Worm (Caenorhabditis elegans): ENCODE data around the gene abf-5.

Gene abf-5

ce11 chrX:12819512-12819911 is 26.9 kb downstream of the abf-5 start:
- TF ChIP-seq ces-1 (GFP tag; optimal IDR thresholded peaks at IDR 0.05) (no peak), pqm-1 (tag; optimal IDR thresholded peaks at IDR 0.05) (no peak), pax-3 (tag; optimal IDR thresholded peaks at IDR 0.05) (no peak), swsn-7 (tag; optimal IDR thresholded peaks at IDR 0.05) (no peak), alr-1 (tag; optimal IDR thresholded peaks at IDR 0.05; ENCODE audit: borderline replicate concordance) (no peak), pag-3 (tag; optimal IDR thresholded peaks at IDR 0.05; ENCODE audit: borderline replicate concordance, insufficient read depth) (no peak), C04F5.9 (tag; optimal IDR thresholded peaks at IDR 0.05) (no peak), ceh-88 (GFP tag; IDR thresholded peaks at IDR 0.05) (no peak), nhr-19 (GFP tag; conservative IDR thresholded peaks at IDR 0.05) (no peak), lin-13 (GFP tag; optimal IDR thresholded peaks at IDR 0.05) (no peak), hpl-2 (GFP tag; optimal IDR thresholded peaks at IDR 0.05) (no peak)

- TF ChIP-seq aly-2 (tag; optimal IDR thresholded peaks at IDR 0.05) (no peak), efl-1 (optimal IDR thresholded peaks at IDR 0.05) (no peak), efl-1 (GFP tag; optimal IDR thresholded peaks at IDR 0.05 in 1 of 2) (peak in 1 of 2 experiments; percentile 92), C16A3.4 (tag; optimal IDR thresholded peaks at IDR 0.05) (no peak), ztf-11 (tag; optimal IDR thresholded peaks at IDR 0.05) (no peak), tlp-1 (tag; optimal IDR thresholded peaks at IDR 0.05) (no peak)
These were observed 32.5 kb downstream of the abf-5 start for ce11 chrX:12825174-12825573.

DNA sequence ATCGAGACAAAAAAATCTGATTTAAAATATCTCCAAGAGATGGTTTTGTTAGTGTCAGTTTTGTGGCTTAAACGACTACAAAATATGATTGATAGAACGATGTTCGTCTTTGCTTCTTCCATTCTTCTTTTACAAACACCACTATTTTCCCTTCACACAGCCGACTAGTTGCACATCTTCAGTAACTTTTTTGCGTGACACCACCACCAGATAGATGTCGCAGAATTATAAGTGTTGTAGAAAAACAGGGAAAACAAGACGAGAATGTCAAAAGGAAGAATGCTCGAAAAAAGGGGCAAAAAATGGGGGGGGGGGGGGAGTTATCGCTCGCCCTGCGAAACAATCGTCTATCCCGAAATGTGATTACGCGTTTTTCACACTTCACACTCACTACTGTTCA is 34.1 kb downstream of the abf-5 start:
- TF ChIP-seq xbp-1 (tag; optimal IDR thresholded peaks at IDR 0.05), result no peak
- no peak for TF ChIP-seq efl-1 (optimal IDR thresholded peaks at IDR 0.05)
- peak in 1 of 2 experiments; percentile 58 for TF ChIP-seq efl-1 (GFP tag; optimal IDR thresholded peaks at IDR 0.05 in 1 of 2)

DNA sequence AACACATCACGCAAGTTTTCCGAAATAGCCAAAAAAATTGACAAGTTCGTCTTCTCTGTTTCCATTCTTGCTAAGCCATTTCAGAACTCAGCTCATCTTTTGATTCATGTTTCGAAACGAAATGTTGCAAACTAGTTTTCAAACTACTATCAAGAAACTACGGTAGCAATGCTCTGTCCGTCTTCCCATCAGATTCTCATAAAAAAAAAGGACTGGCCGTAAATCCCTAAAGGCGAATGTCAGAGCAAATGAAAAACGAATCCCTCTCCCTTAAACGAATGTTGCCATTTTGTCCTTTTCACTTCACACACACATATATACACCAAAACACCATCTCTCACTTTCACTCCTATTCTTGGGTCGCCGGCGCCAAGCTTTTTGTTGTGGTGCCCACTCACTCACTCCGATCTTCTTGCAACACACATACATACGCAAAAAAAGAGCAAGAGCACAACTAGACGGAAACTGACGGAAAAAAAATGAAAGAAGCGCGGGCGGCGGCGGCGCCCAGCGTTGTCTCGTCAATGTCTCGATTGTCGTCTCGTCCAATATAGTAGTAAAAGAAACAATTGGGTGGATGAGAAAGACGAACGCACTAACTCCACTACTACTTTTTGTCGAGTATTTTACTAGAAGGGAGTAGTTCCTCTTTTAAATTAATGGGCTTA is 35.2 kb downstream of the abf-5 start:
- TF ChIP-seq lin-14 (GFP tag; optimal IDR thresholded peaks at IDR 0.05) (peak; percentile 12), sup-37 (GFP tag; optimal IDR thresholded peaks at IDR 0.05) (no peak), efl-1 (optimal IDR thresholded peaks at IDR 0.05) (no peak), efl-1 (GFP tag; optimal IDR thresholded peaks at IDR 0.05 in 1 of 2) (peak in 1 of 2 experiments; percentile 87)

DNA sequence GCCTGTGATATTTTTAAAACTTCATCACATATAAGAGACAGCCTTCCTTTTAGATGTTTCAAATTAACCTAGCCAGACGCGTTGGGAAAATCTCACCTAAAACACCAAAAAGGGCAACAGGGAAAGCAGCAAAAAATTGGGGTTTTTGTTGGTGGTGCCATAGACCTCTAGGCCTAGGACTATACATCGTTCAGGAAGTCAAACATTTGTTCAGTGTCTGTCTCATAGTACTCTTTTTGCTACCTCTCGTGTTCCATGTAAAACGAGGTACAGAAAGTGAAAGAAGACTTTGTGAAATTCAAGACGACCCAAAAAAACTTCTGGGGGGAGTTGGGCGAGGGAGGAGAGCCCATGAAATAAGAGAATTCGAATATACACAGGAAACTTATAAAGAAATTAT is 36.4 kb downstream of the abf-5 start:
- TF ChIP-seq hlh-4 (tag; optimal IDR thresholded peaks at IDR 0.05) (no peak), nhr-84 (tag; optimal IDR thresholded peaks at IDR 0.05) (no peak), sox-4 (tag; optimal IDR thresholded peaks at IDR 0.05) (no peak), snu-23 (GFP tag; optimal IDR thresholded peaks at IDR 0.05) (no peak), mef-2 (tag; optimal IDR thresholded peaks at IDR 0.05) (no peak), unc-86 (tag; optimal IDR thresholded peaks at IDR 0.05) (no peak), Y116A8C.19 (tag; optimal IDR thresholded peaks at IDR 0.05; ENCODE audit: borderline replicate concordance) (no peak), nhr-71 (tag; optimal IDR thresholded peaks at IDR 0.05) (no peak), ets-5 (GFP tag; IDR thresholded peaks at IDR 0.05) (no peak), nhr-12 (tag; optimal IDR thresholded peaks at IDR 0.05) (no peak), efl-3 (GFP tag; optimal IDR thresholded peaks at IDR 0.05) (no peak), rnt-1 (tag; optimal IDR thresholded peaks at IDR 0.05) (no peak), fkh-10 (GFP tag; optimal IDR thresholded peaks at IDR 0.05) (no peak), lin-13 (GFP tag; optimal IDR thresholded peaks at IDR 0.05) (no peak), irx-1 (tag; optimal IDR thresholded peaks at IDR 0.05) (no peak), ztf-4 (tag; optimal IDR thresholded peaks at IDR 0.05) (no peak), lin-14 (GFP tag; optimal IDR thresholded peaks at IDR 0.05) (no peak), C04F5.9 (tag; optimal IDR thresholded peaks at IDR 0.05) (no peak), egl-27 (tag; optimal IDR thresholded peaks at IDR 0.05) (no peak)
